Fruit fly (Drosophila melanogaster): ENCODE measurements around the gene CG5167.
A peak's percentile ranks its signal among the peaks of the same experiment; 100 is the strongest.

CG5167 gene

dm6 chr3R:12449617-12450242 is 43.4 kb downstream of the CG5167 start (continued):
- TF ChIP-seq bsh (GFP tag; optimal IDR thresholded peaks at IDR 0.05) = no peak
- no peak for TF ChIP-seq CG17568 (GFP tag; optimal IDR thresholded peaks at IDR 0.05)
- 0 out of 2 replicates have a peak, but pooled peaks have one; percentile 21 for TF ChIP-seq sob (GFP tag; IDR thresholded peaks at IDR 0.05)
- TF ChIP-seq CG7556 (GFP tag; optimal IDR thresholded peaks at IDR 0.05) = no peak
- TF ChIP-seq fd102C (GFP tag; optimal IDR thresholded peaks at IDR 0.05) = no peak
- TF ChIP-seq pb (GFP tag; optimal IDR thresholded peaks at IDR 0.05) = no peak
- no peak for TF ChIP-seq Neu2 (GFP tag; optimal IDR thresholded peaks at IDR 0.05; ENCODE audit: borderline replicate concordance)
- TF ChIP-seq TFAM (GFP tag; optimal IDR thresholded peaks at IDR 0.05) = no peak
- no peak for TF ChIP-seq CG10274 (GFP tag; optimal IDR thresholded peaks at IDR 0.05)
- TF ChIP-seq Dfd (GFP tag; optimal IDR thresholded peaks at IDR 0.05) = no peak
- TF ChIP-seq Dll (GFP tag; IDR thresholded peaks at IDR 0.05; ENCODE audit: partially characterized antibody) = no peak
- 0 out of 3 replicates have a peak, but pooled peaks have one; percentile 25 for TF ChIP-seq Opbp (GFP tag; IDR thresholded peaks at IDR 0.05; ENCODE audit: partially characterized antibody)
- peak; percentile 10 for TF ChIP-seq exex (tag; optimal IDR thresholded peaks at IDR 0.05)
- no peak for TF ChIP-seq HLH3B (GFP tag; IDR thresholded peaks at IDR 0.05)
- no peak for TF ChIP-seq CG10366 (GFP tag; IDR thresholded peaks at IDR 0.05)
- TF ChIP-seq CG6791 (GFP tag; IDR thresholded peaks at IDR 0.05; ENCODE audit: partially characterized antibody) = no peak
- TF ChIP-seq unpg (GFP tag; optimal IDR thresholded peaks at IDR 0.05) = no peak
- peak; percentile 49 for TF ChIP-seq chn (GFP tag; optimal IDR thresholded peaks at IDR 0.05)
- TF ChIP-seq Fer3 (tag; optimal IDR thresholded peaks at IDR 0.05) = no peak
- peak; percentile 60 for TF ChIP-seq nom (GFP tag; optimal IDR thresholded peaks at IDR 0.05)
- peak; percentile 14; the same call in 1 of the 3 replicates for TF ChIP-seq row (GFP tag; IDR thresholded peaks at IDR 0.05)
- TF ChIP-seq Med (GFP tag) = peak; percentile 75
- TF ChIP-seq en (GFP tag; optimal IDR thresholded peaks at IDR 0.05) = no peak
- TF ChIP-seq pnt (GFP tag; optimal IDR thresholded peaks at IDR 0.05) = no peak
- no peak for TF ChIP-seq CG3407 (GFP tag; optimal IDR thresholded peaks at IDR 0.05)
- TF ChIP-seq run (tag; optimal IDR thresholded peaks at IDR 0.05) = no peak
- 0 out of 3 replicates have a peak, but pooled peaks have one; percentile 3 for TF ChIP-seq otp (GFP tag; IDR thresholded peaks at IDR 0.05)
- peak; percentile 37; the same call in 1 of the 2 replicates for TF ChIP-seq CG4360 (GFP tag; IDR thresholded peaks at IDR 0.05)
- no peak for TF ChIP-seq CG15269 (tag; optimal IDR thresholded peaks at IDR 0.05)
- TF ChIP-seq Nf-YC (tag; optimal IDR thresholded peaks at IDR 0.05) = no peak
- TF ChIP-seq CG32767 (GFP tag; IDR thresholded peaks at IDR 0.05) = peak; percentile 46; the same call in 1 of the 2 replicates

dm6 chr3R:12450713-12451259 is 44.5 kb downstream of the CG5167 start:
- TF ChIP-seq Doc2 (GFP tag; IDR thresholded peaks at IDR 0.05) = no peak
- peak; percentile 40 for TF ChIP-seq abd-A (tag; optimal IDR thresholded peaks at IDR 0.05)
- peak; percentile 83; the same call in 2 of the 4 replicates for TF ChIP-seq chinmo (GFP tag; IDR thresholded peaks at IDR 0.05; ENCODE audit: partially characterized antibody)
- peak; percentile 58 for TF ChIP-seq CG13894 (tag; optimal IDR thresholded peaks at IDR 0.05)
- peak in 1 of 2 experiments; percentile 28 for TF ChIP-seq Pdp1 (GFP tag; optimal IDR thresholded peaks at IDR 0.05)
- peak; percentile 30 for TF ChIP-seq sd (tag; optimal IDR thresholded peaks at IDR 0.05)
- no peak for TF ChIP-seq CG8765 (GFP tag; IDR thresholded peaks at IDR 0.05)
- TF ChIP-seq CG10321 (GFP tag; IDR thresholded peaks at IDR 0.05) = no peak

Data from whole organism, embryonic.